Worm (Caenorhabditis elegans): Measurements from ENCODE around the gene calu-1.

ce11 chrX:4947749-4948148 lies 23.0 kb downstream of the calu-1 start, which contains the start of gene tyra-3:
- TF ChIP-seq T22C8.4 (GFP tag; IDR thresholded peaks at IDR 0.05) (no peak), flt-1 (GFP tag; IDR thresholded peaks at IDR 0.05) (no peak), tab-1 (GFP tag; IDR thresholded peaks at IDR 0.05) (no peak), med-1 (GFP tag; optimal IDR thresholded peaks at IDR 0.05; ENCODE audit: insufficient read depth) (no peak), ref-1 (GFP tag; conservative IDR thresholded peaks at IDR 0.05) (no peak), cog-1 (tag; optimal IDR thresholded peaks at IDR 0.05) (no peak), klf-2 (GFP tag; conservative IDR thresholded peaks at IDR 0.05) (no peak)

Measured in whole organism, midembryonic.